Worm (Caenorhabditis elegans): ENCODE results near the gene his-35.

his-35 gene

ce11 chrV:9545238-9545709 lies at the start of gene his-35, which contains the start of gene his-41:
Gene his-35, minus strand, starts transcription at chrV:9545288.
Gene his-41, plus strand, starts transcription at chrV:9545536.
- TF ChIP-seq ceh-31 (tag; optimal IDR thresholded peaks at IDR 0.05) (peak; percentile 11), dve-1 (tag; optimal IDR thresholded peaks at IDR 0.05) (peak; percentile 6), nfya-1 (tag; optimal IDR thresholded peaks at IDR 0.05) (peak; percentile 39), ztf-16 (tag; optimal IDR thresholded peaks at IDR 0.05) (no peak), eyg-1 (tag; optimal IDR thresholded peaks at IDR 0.05) (no peak), ceh-48 (tag; optimal IDR thresholded peaks at IDR 0.05) (peak; percentile 56), rnt-1 (tag; optimal IDR thresholded peaks at IDR 0.05) (peak; percentile 11), ets-4 (tag; optimal IDR thresholded peaks at IDR 0.05) (no peak)

- TF ChIP-seq ceh-6 (GFP tag; optimal IDR thresholded peaks at IDR 0.05) (no peak), K02D7.2 (tag; optimal IDR thresholded peaks at IDR 0.05) (no peak), dve-1 (tag; optimal IDR thresholded peaks at IDR 0.05) (no peak), ceh-34 (tag; optimal IDR thresholded peaks at IDR 0.05) (no peak), ama-1 (optimal IDR thresholded peaks at IDR 0.05) (no peak), pat-9 (tag; optimal IDR thresholded peaks at IDR 0.05) (no peak), nfya-1 (tag; optimal IDR thresholded peaks at IDR 0.05) (no peak), C38D4.7 (GFP tag; optimal IDR thresholded peaks at IDR 0.05) (no peak), ceh-30 (tag; optimal IDR thresholded peaks at IDR 0.05) (no peak), odd-2 (tag; optimal IDR thresholded peaks at IDR 0.05) (no peak), sox-2 (GFP tag; IDR thresholded peaks at IDR 0.05) (no peak), unc-42 (tag; optimal IDR thresholded peaks at IDR 0.05) (no peak), ceh-24 (tag; optimal IDR thresholded peaks at IDR 0.05) (no peak), tbx-7 (tag; optimal IDR thresholded peaks at IDR 0.05) (no peak)
Observed at ce11 chrV:9590317-9590716, 45.2 kb upstream of the his-35 start, which contains the start of gene K09G1.2. Gene K09G1.2, plus strand, starts transcription at chrV:9590617.

ce11 chrV:9588574-9588973 lies 43.5 kb upstream of the his-35 start:
- TF ChIP-seq ceh-2 (tag; optimal IDR thresholded peaks at IDR 0.05) (no peak), rnt-1 (tag; optimal IDR thresholded peaks at IDR 0.05) (no peak), pha-4 (tag; optimal IDR thresholded peaks at IDR 0.05) (no peak), sox-2 (GFP tag; IDR thresholded peaks at IDR 0.05) (no peak), ceh-34 (tag; optimal IDR thresholded peaks at IDR 0.05) (no peak), madf-2 (tag; optimal IDR thresholded peaks at IDR 0.05) (no peak), sox-4 (tag; optimal IDR thresholded peaks at IDR 0.05) (no peak), pqm-1 (tag; optimal IDR thresholded peaks at IDR 0.05) (no peak), unc-55 (GFP tag; optimal IDR thresholded peaks at IDR 0.05) (no peak), ceh-19 (GFP tag; optimal IDR thresholded peaks at IDR 0.05) (no peak), K02D7.2 (tag; optimal IDR thresholded peaks at IDR 0.05) (no peak), Y22D7AL.16 (tag; optimal IDR thresholded peaks at IDR 0.05) (no peak), ahr-1 (tag; optimal IDR thresholded peaks at IDR 0.05) (no peak), C38D4.7 (GFP tag; optimal IDR thresholded peaks at IDR 0.05) (no peak)

- TF ChIP-seq ahr-1 (tag; optimal IDR thresholded peaks at IDR 0.05), result no peak
- TF ChIP-seq ceh-18 (tag; optimal IDR thresholded peaks at IDR 0.05), result no peak
- no peak for TF ChIP-seq ceh-19 (GFP tag; optimal IDR thresholded peaks at IDR 0.05)
- TF ChIP-seq che-1 (tag; optimal IDR thresholded peaks at IDR 0.05), result no peak
- no peak for TF ChIP-seq pag-3 (tag; optimal IDR thresholded peaks at IDR 0.05; ENCODE audit: borderline replicate concordance)
- TF ChIP-seq odd-2 (tag; optimal IDR thresholded peaks at IDR 0.05), result no peak
- no peak for TF ChIP-seq hlh-8 (tag; optimal IDR thresholded peaks at IDR 0.05)
Observed at ce11 chrV:9587619-9588018, 42.5 kb upstream of the his-35 start.

ce11 chrV:9584263-9584662 lies 39.2 kb upstream of the his-35 start:
- no peak for TF ChIP-seq che-1 (tag; optimal IDR thresholded peaks at IDR 0.05)
- TF ChIP-seq mec-3 (tag; optimal IDR thresholded peaks at IDR 0.05; ENCODE audit: borderline replicate concordance), result no peak
- no peak for TF ChIP-seq ceh-48 (tag; optimal IDR thresholded peaks at IDR 0.05)
- TF ChIP-seq ceh-45 (GFP tag; IDR thresholded peaks at IDR 0.05), result no peak
- no peak for TF ChIP-seq K09A11.1 (tag; optimal IDR thresholded peaks at IDR 0.05; ENCODE audit: insufficient read depth)
- TF ChIP-seq K02D7.2 (tag; optimal IDR thresholded peaks at IDR 0.05), result no peak
- no peak for TF ChIP-seq nfya-1 (tag; optimal IDR thresholded peaks at IDR 0.05)
- no peak for TF ChIP-seq sdc-2 (tag; optimal IDR thresholded peaks at IDR 0.05)
- TF ChIP-seq ceh-2 (tag; optimal IDR thresholded peaks at IDR 0.05), result no peak
- TF ChIP-seq nhr-232 (tag; optimal IDR thresholded peaks at IDR 0.05), result no peak
- TF ChIP-seq fax-1 (tag; optimal IDR thresholded peaks at IDR 0.05), result no peak
- TF ChIP-seq hlh-8 (tag; optimal IDR thresholded peaks at IDR 0.05), result no peak
